Worm (Caenorhabditis elegans): ENCODE data around the gene C07C7.1.

DNA sequence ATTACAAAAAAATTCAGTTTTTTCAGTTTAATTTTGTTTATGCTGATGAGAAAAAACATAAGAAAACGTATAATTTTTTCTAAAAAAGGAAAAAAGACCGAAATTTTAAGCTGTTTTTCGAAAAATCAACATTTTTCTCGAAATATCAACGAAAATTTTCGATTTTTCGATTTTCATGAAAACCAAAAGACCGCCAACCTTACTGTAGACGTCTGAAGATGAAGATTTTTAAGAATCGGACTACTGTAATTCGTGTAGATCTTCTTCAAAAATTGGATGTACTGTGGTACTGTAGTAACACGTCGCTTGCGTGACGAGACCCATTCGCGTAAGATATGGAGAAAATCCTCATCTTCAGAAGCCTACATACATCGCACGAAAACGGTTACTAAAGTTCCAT is 26.2 kb downstream of the C07C7.1 start:
- TF ChIP-seq ceh-39 (tag; optimal IDR thresholded peaks at IDR 0.05) (no peak), unc-62 (GFP tag; optimal IDR thresholded peaks at IDR 0.05) (no peak), snpc-4 (tag; optimal IDR thresholded peaks at IDR 0.05) (no peak), mab-5 (tag; optimal IDR thresholded peaks at IDR 0.05) (no peak), nhr-237 (tag; optimal IDR thresholded peaks at IDR 0.05) (no peak), nhr-76 (tag; optimal IDR thresholded peaks at IDR 0.05) (no peak), ztf-11 (tag; optimal IDR thresholded peaks at IDR 0.05) (no peak), nhr-2 (tag; optimal IDR thresholded peaks at IDR 0.05) (no peak), zip-8 (tag; optimal IDR thresholded peaks at IDR 0.05) (no peak), nhr-28 (tag; optimal IDR thresholded peaks at IDR 0.05) (no peak), elt-3 (tag; optimal IDR thresholded peaks at IDR 0.05) (no peak), elt-1 (tag; optimal IDR thresholded peaks at IDR 0.05; ENCODE audit: borderline replicate concordance, insufficient read depth) (no peak), sptf-1 (tag; optimal IDR thresholded peaks at IDR 0.05) (no peak)
